Fruit fly (Drosophila melanogaster) whole organism, embryonic: Measurements from ENCODE around the gene CalpB.

Experiments used
- Abd-B ChIP-seq: fragments of 200-800 bp; sonication (Bioruptor generic); optimal IDR thresholded peaks from 2 replicates; lab custom pipeline; 2018; ENCODE audit warnings: missing biosample characterization, mild to moderate bottlenecking, missing genetic modification characterization, moderate library complexity
- Bgb ChIP-seq: fragments of 200-800 bp; sonication (Bioruptor generic); IDR thresholded peaks from 2 replicates; pipeline ENCODE4 v1.3.6; 2022; ENCODE audit warnings: missing biosample characterization, missing genetic modification characterization; ENCODE audit not compliant: partially characterized antibody
- CG10267 ChIP-seq: fragments of 200-800 bp; sonication (Bioruptor generic); optimal IDR thresholded peaks from 2 replicates; lab custom pipeline; 2018; ENCODE audit warnings: missing biosample characterization, mild to moderate bottlenecking, missing genetic modification characterization, moderate library complexity
- CG12391 ChIP-seq: fragments of 200-800 bp; sonication (Bioruptor generic); optimal IDR thresholded peaks from 3 replicates; lab custom pipeline; 2018; ENCODE audit warnings: missing biosample characterization, mild to moderate bottlenecking, missing genetic modification characterization, moderate library complexity
- CG12659 ChIP-seq: fragments of 200-800 bp; sonication (Bioruptor generic); optimal IDR thresholded peaks from 3 replicates; lab custom pipeline; 2017; ENCODE audit warnings: mild to moderate bottlenecking, missing biosample characterization, missing genetic modification reagents, missing genetic modification characterization
- CG14050 ChIP-seq: fragments of 200-800 bp; sonication (Bioruptor generic); IDR thresholded peaks from 3 replicates; pipeline ENCODE4 v1.3.6; 2022; ENCODE audit warnings: missing biosample characterization, missing genetic modification characterization
- CG16813 ChIP-seq: fragments of 200-800 bp; sonication (Bioruptor generic); IDR thresholded peaks from 3 replicates; pipeline ENCODE4 v1.3.6; 2022; ENCODE audit warnings: missing biosample characterization, missing genetic modification characterization; ENCODE audit not compliant: partially characterized antibody
- CG16815 ChIP-seq: fragments of 200-800 bp; sonication (Bioruptor generic); optimal IDR thresholded peaks from 3 replicates; lab custom pipeline; 2017; ENCODE audit warnings: missing biosample characterization, mild to moderate bottlenecking, missing genetic modification characterization
- CG17912 ChIP-seq: fragments of 200-800 bp; sonication (Bioruptor generic); optimal IDR thresholded peaks from 2 replicates; lab custom pipeline; 2018; ENCODE audit warnings: missing biosample characterization, mild to moderate bottlenecking, missing genetic modification characterization
- CG1792 ChIP-seq: fragments of 200-800 bp; sonication (Bioruptor generic); optimal IDR thresholded peaks from 2 replicates; lab custom pipeline; 2016; ENCODE audit warnings: missing biosample characterization, missing genetic modification characterization
- CG18262 ChIP-seq: fragments of 200-800 bp; optimal IDR thresholded peaks from 3 replicates; lab custom pipeline; 2019; ENCODE audit warnings: missing biosample characterization, mild to moderate bottlenecking, missing genetic modification characterization, moderate library complexity
- CG2129 ChIP-seq: fragments of 200-800 bp; sonication (Bioruptor generic); IDR thresholded peaks from 2 replicates; pipeline ENCODE4 v1.3.6; 2022; ENCODE audit warnings: missing biosample characterization, missing genetic modification characterization; ENCODE audit not compliant: partially characterized antibody
- CG3847 ChIP-seq: fragments of 200-800 bp; sonication (Bioruptor generic); IDR thresholded peaks from 2 replicates; pipeline ENCODE4 v1.3.6; 2022; ENCODE audit warnings: missing biosample characterization, missing genetic modification characterization
- CG6272 ChIP-seq: fragments of 200-800 bp; sonication (Bioruptor generic); IDR thresholded peaks from 2 replicates; pipeline ENCODE4 v1.3.6; 2022; ENCODE audit warnings: missing biosample characterization, missing genetic modification characterization
- CG6689 ChIP-seq: fragments of 200-800 bp; sonication (Bioruptor generic); IDR thresholded peaks from 2 replicates; pipeline ENCODE4 v1.3.6; 2022; ENCODE audit warnings: missing biosample characterization, missing genetic modification characterization
- CG8388 ChIP-seq: fragments of 200-800 bp; sonication (Bioruptor generic); optimal IDR thresholded peaks from 2 replicates; lab custom pipeline; 2019; ENCODE audit warnings: missing biosample characterization, mild to moderate bottlenecking, missing genetic modification characterization, moderate library complexity
- CG8478 ChIP-seq: fragments of >200 bp; optimal IDR thresholded peaks from 2 replicates; lab custom pipeline; 2018
- D ChIP-seq, 2 experiments: fragments of 200-800 bp in 1 of 2; fragments of >200 bp in 1 of 2; sonication (Bioruptor generic) in 1 of 2; optimal IDR thresholded peaks; 2 replicates in 1 of 2; 3 replicates in 1 of 2; lab custom pipeline; 2017; ENCODE audit warnings: mild to moderate bottlenecking in 1 of 2, missing biosample characterization in 1 of 2, missing genetic modification characterization in 1 of 2, missing genetic modification reagents in 1 of 2
- Deaf1 ChIP-seq: fragments of 200-800 bp; optimal IDR thresholded peaks from 3 replicates; lab custom pipeline; 2019; ENCODE audit warnings: missing biosample characterization, mild to moderate bottlenecking, missing genetic modification characterization, moderate library complexity
- Doc3 ChIP-seq: fragments of 200-800 bp; sonication (Bioruptor generic); IDR thresholded peaks from 3 replicates; pipeline ENCODE4 v1.3.6; 2022; ENCODE audit warnings: missing biosample characterization, missing genetic modification characterization; ENCODE audit not compliant: partially characterized antibody
- HmgZ ChIP-seq: fragments of 200-800 bp; sonication (Bioruptor generic); optimal IDR thresholded peaks from 2 replicates; lab custom pipeline; 2018; ENCODE audit warnings: missing biosample characterization, mild to moderate bottlenecking, missing genetic modification characterization
- MTF-1 ChIP-seq: fragments of 200-800 bp; sonication (Bioruptor generic); optimal IDR thresholded peaks from 2 replicates; lab custom pipeline; 2018; ENCODE audit warnings: missing biosample characterization, mild to moderate bottlenecking, missing genetic modification characterization, borderline replicate concordance
- Nf-YB ChIP-seq: fragments of 200-800 bp; sonication (Bioruptor generic); optimal IDR thresholded peaks from 3 replicates; lab custom pipeline; 2019; ENCODE audit warnings: missing biosample characterization, mild to moderate bottlenecking, missing genetic modification characterization, moderate library complexity
- Nf-YC ChIP-seq: fragments of 200-800 bp; optimal IDR thresholded peaks from 3 replicates; lab custom pipeline; 2019; ENCODE audit warnings: missing biosample characterization, mild to moderate bottlenecking, missing genetic modification characterization, moderate library complexity
- Six4 ChIP-seq: fragments of 200-800 bp; sonication (Bioruptor generic); optimal IDR thresholded peaks from 2 replicates; lab custom pipeline; 2016; ENCODE audit warnings: missing biosample characterization, missing genetic modification characterization
- Sry-β ChIP-seq: fragments of 200-800 bp; sonication (Bioruptor generic); optimal IDR thresholded peaks from 2 replicates; lab custom pipeline; 2018; ENCODE audit warnings: missing biosample characterization, mild to moderate bottlenecking, missing genetic modification characterization, moderate library complexity
- Xrp1 ChIP-seq: fragments of 200-800 bp; sonication (Bioruptor generic); IDR thresholded peaks from 2 replicates; pipeline ENCODE4 v1.3.6; 2022; ENCODE audit warnings: missing biosample characterization, missing genetic modification characterization
- YL-1 ChIP-seq: fragments of 200-800 bp; sonication (Bioruptor generic); optimal IDR thresholded peaks from 3 replicates; lab custom pipeline; 2017; ENCODE audit warnings: missing biosample characterization, mild to moderate bottlenecking, missing genetic modification characterization
- ac ChIP-seq: fragments of 200-800 bp; sonication (Bioruptor generic); optimal IDR thresholded peaks from 3 replicates; lab custom pipeline; 2017; ENCODE audit warnings: missing biosample characterization, mild to moderate bottlenecking, missing genetic modification characterization
- ap ChIP-seq: fragments of 200-800 bp; sonication (Bioruptor generic); IDR thresholded peaks from 2 replicates; pipeline ENCODE4 v1.3.6; 2022; ENCODE audit warnings: missing biosample characterization, missing genetic modification characterization
- ara ChIP-seq: fragments of 200-800 bp; sonication (Bioruptor generic); IDR thresholded peaks from 2 replicates; pipeline ENCODE4 v1.3.6; 2022; ENCODE audit warnings: missing biosample characterization, missing genetic modification characterization
- cwo ChIP-seq: fragments of 200-800 bp; sonication (Bioruptor generic); optimal IDR thresholded peaks from 3 replicates; lab custom pipeline; 2017; ENCODE audit warnings: missing biosample characterization, missing genetic modification characterization, mild to moderate bottlenecking, moderate library complexity, missing genetic modification reagents
- disco-r ChIP-seq: fragments of 200-800 bp; sonication (Bioruptor generic); optimal IDR thresholded peaks from 2 replicates; lab custom pipeline; 2016; ENCODE audit warnings: missing biosample characterization, missing genetic modification characterization
- eve ChIP-seq, 2 experiments: fragments of >200 bp; optimal IDR thresholded peaks; 2 replicates each; lab custom pipeline; 2017; ENCODE audit warnings: missing biosample characterization in 2 of 2, missing genetic modification characterization in 2 of 2
- h ChIP-seq: fragments of >200 bp; optimal IDR thresholded peaks from 2 replicates; lab custom pipeline; 2017
- hkb ChIP-seq, 2 experiments: fragments of 200-800 bp in 1 of 2; fragments of >200 bp in 1 of 2; sonication (Bioruptor generic) in 1 of 2; IDR thresholded peaks in 1 of 2; optimal IDR thresholded peaks in 1 of 2; 2 replicates each; pipeline versions ENCODE4 v1.3.6 to Lab custom; 2017 to 2022; ENCODE audit warnings: missing biosample characterization in 1 of 2, missing genetic modification characterization in 1 of 2
- klu ChIP-seq: fragments of 200-800 bp; sonication (Bioruptor generic); IDR thresholded peaks from 2 replicates; pipeline ENCODE4 v1.3.6; 2022; ENCODE audit warnings: missing biosample characterization, missing genetic modification characterization
- lbe ChIP-seq: fragments of 200-800 bp; sonication (Bioruptor generic); optimal IDR thresholded peaks from 2 replicates; lab custom pipeline; 2016; ENCODE audit warnings: missing biosample characterization, mild to moderate bottlenecking, missing genetic modification characterization
- odd ChIP-seq: fragments of 200-800 bp; sonication (Bioruptor generic); optimal IDR thresholded peaks from 2 replicates; lab custom pipeline; 2017; ENCODE audit warnings: missing biosample characterization, mild to moderate bottlenecking, missing genetic modification characterization
- pb ChIP-seq: fragments of 200-800 bp; sonication (Bioruptor generic); optimal IDR thresholded peaks from 3 replicates; lab custom pipeline; 2016; ENCODE audit warnings: missing biosample characterization, missing genetic modification characterization
- run ChIP-seq: fragments of 200-800 bp; sonication (Bioruptor generic); optimal IDR thresholded peaks from 3 replicates; lab custom pipeline; 2018; ENCODE audit warnings: missing biosample characterization, mild to moderate bottlenecking, missing genetic modification characterization
- sc ChIP-seq, 3 experiments: fragments of >200 bp in 2 of 3; fragments of 200-800 bp in 1 of 3; sonication (Bioruptor generic) in 1 of 3; optimal IDR thresholded peaks; 2 replicates in 2 of 3; 3 replicates in 1 of 3; lab custom pipeline; 2017; ENCODE audit warnings: mild to moderate bottlenecking in 1 of 3, missing biosample characterization in 1 of 3, missing genetic modification characterization in 1 of 3, missing genetic modification reagents in 1 of 3
- sens ChIP-seq: fragments of 200-800 bp; sonication (Bioruptor generic); peaks from one replicate; lab custom pipeline; 2016; ENCODE audit warnings: missing biosample characterization, missing genetic modification characterization
- slp2 ChIP-seq: fragments of 200-800 bp; sonication (Bioruptor generic); optimal IDR thresholded peaks from 2 replicates; lab custom pipeline; 2016; ENCODE audit warnings: missing biosample characterization, missing genetic modification characterization
- so ChIP-seq: fragments of 200-800 bp; sonication (Bioruptor generic); IDR thresholded peaks from 3 replicates; pipeline ENCODE4 v1.3.6; 2022; ENCODE audit warnings: missing biosample characterization, missing genetic modification characterization
- sug ChIP-seq: fragments of 200-800 bp; optimal IDR thresholded peaks from 2 replicates; lab custom pipeline; 2019; ENCODE audit warnings: missing biosample characterization, mild to moderate bottlenecking, missing genetic modification characterization, moderate library complexity
- tin ChIP-seq: fragments of 200-800 bp; sonication (Bioruptor generic); optimal IDR thresholded peaks from 3 replicates; lab custom pipeline; 2016; ENCODE audit warnings: missing biosample characterization, missing genetic modification characterization
- tup ChIP-seq: fragments of 200-800 bp; sonication (Bioruptor generic); optimal IDR thresholded peaks from 2 replicates; lab custom pipeline; 2016; ENCODE audit warnings: missing biosample characterization, mild to moderate bottlenecking, missing genetic modification characterization, moderate library complexity
- vvl ChIP-seq: fragments of 200-800 bp; sonication (Bioruptor generic); IDR thresholded peaks from 2 replicates; pipeline ENCODE4 v1.3.6; 2022; ENCODE audit warnings: missing biosample characterization, missing genetic modification characterization

Gene CalpB

dm6 chr3L:9888630-9889130 lies at the start of gene CalpB, which contains the start of gene Taf2:
Gene CalpB, plus strand, starts transcription at chr3L:9888762.
Gene Taf2, minus strand, starts transcription at chr3L:9888683.
- TF ChIP-seq MTF-1 (no peak), hkb (optimal IDR thresholded peaks at IDR 0.05; lab: Kevin White, UChicago) (no peak), hkb (GFP tag; IDR thresholded peaks at IDR 0.05; lab: Robert Waterston, UW) (peak; percentile 71), CG1792 (GFP tag; lab: Kevin White, UChicago) (no peak), ac (GFP tag; lab: Kevin White, UChicago) (no peak), CG12659 (GFP tag; lab: Kevin White, UChicago) (peak; percentile 91), ap (GFP tag; lab: Robert Waterston, UW) (peak; percentile 53), odd (no peak), Doc3 (GFP tag; lab: Robert Waterston, UW) (no peak), run (tag; lab: Kevin White, UChicago) (peak; percentile 86), sc (optimal IDR thresholded peaks at IDR 0.05; lab: Kevin White, UChicago) (no peak), sc (GFP tag; optimal IDR thresholded peaks at IDR 0.05; lab: Kevin White, UChicago) (peak; percentile 63), CG3847 (GFP tag; lab: Robert Waterston, UW) (peak; percentile 85), vvl (GFP tag; lab: Robert Waterston, UW) (peak; percentile 87), Deaf1 (tag; lab: Kevin White, UChicago) (peak; percentile 82), CG16813 (GFP tag; lab: Robert Waterston, UW) (no peak; the same call in 2 of the 3 replicates), CG14050 (no peak), ara (peak; percentile 24; the same call in 1 of the 2 replicates), eve (GFP tag; optimal IDR thresholded peaks at IDR 0.05; lab: Kevin White, UChicago) (no peak), Six4 (GFP tag; lab: Kevin White, UChicago) (peak; percentile 79), CG6272 (GFP tag; lab: Robert Waterston, UW) (peak; percentile 73; the same call in 1 of the 2 replicates), Xrp1 (GFP tag; lab: Robert Waterston, UW) (peak; percentile 87), CG18262 (tag; lab: Kevin White, UChicago) (peak; percentile 97), CG2129 (no peak), CG10267 (peak; percentile 89), tup (no peak), Bgb (GFP tag; lab: Robert Waterston, UW) (peak; percentile 26; the same call in 1 of the 2 replicates), lbe (GFP tag; lab: Kevin White, UChicago) (no peak), Nf-YC (tag; lab: Kevin White, UChicago) (no peak), tin (GFP tag; lab: Kevin White, UChicago) (peak; percentile 79), klu (peak; percentile 70; the same call in 1 of the 2 replicates), Sry-β (GFP tag; lab: Kevin White, UChicago) (peak; percentile 12), pb (GFP tag; lab: Kevin White, UChicago) (no peak), so (GFP tag; lab: Robert Waterston, UW) (no peak), disco-r (GFP tag; lab: Kevin White, UChicago) (no peak), Abd-B (GFP tag; lab: Kevin White, UChicago) (peak; percentile 88), sens (peak; percentile 70), cwo (GFP tag; lab: Kevin White, UChicago) (peak; percentile 84), CG12391 (tag; lab: Kevin White, UChicago) (peak; percentile 94), CG6689 (GFP tag; lab: Robert Waterston, UW) (peak; percentile 91), YL-1 (GFP tag; lab: Kevin White, UChicago) (peak; percentile 87), CG8478 (no peak), sug (no peak), CG16815 (GFP tag; lab: Kevin White, UChicago) (peak; percentile 70), Nf-YB (GFP tag; lab: Kevin White, UChicago) (peak; percentile 72), h (no peak), HmgZ (tag; lab: Kevin White, UChicago) (peak; percentile 67), D (optimal IDR thresholded peaks at IDR 0.05; lab: Kevin White, UChicago) (no peak), D (GFP tag; optimal IDR thresholded peaks at IDR 0.05; lab: Kevin White, UChicago) (peak; percentile 82), slp2 (GFP tag; lab: Kevin White, UChicago) (peak; percentile 42), CG8388 (GFP tag; lab: Kevin White, UChicago) (peak; percentile 89), CG17912 (GFP tag; lab: Kevin White, UChicago) (no peak)
